Worm (Caenorhabditis elegans) whole organism, L3 larva: ENCODE measurements around the gene B0524.6.

Source experiments
- R02D3.7 ChIP-seq: fragments of 150-350 bp; optimal IDR thresholded peaks from 2 replicates; lab custom pipeline; 2014; ENCODE audit warnings: missing biosample characterization, missing genetic modification characterization
- ZK546.5 ChIP-seq: sonication (generic microtip); optimal IDR thresholded peaks from 2 replicates; lab custom pipeline; 2017; ENCODE audit warnings: missing biosample characterization, missing genetic modification characterization
- aly-2 ChIP-seq: fragments of 150-350 bp; optimal IDR thresholded peaks from 2 replicates; lab custom pipeline; 2014; ENCODE audit warnings: missing biosample characterization, missing genetic modification characterization
- ama-1 ChIP-seq: fragments of 150-350 bp; optimal IDR thresholded peaks from 2 replicates; lab custom pipeline; 2018
- ceh-16 ChIP-seq: sonication (generic microtip); optimal IDR thresholded peaks from 2 replicates; lab custom pipeline; 2017; ENCODE audit warnings: missing biosample characterization, missing genetic modification characterization
- ceh-28 ChIP-seq: fragments of 150-350 bp; optimal IDR thresholded peaks from 2 replicates; lab custom pipeline; 2014; ENCODE audit warnings: missing biosample characterization, missing genetic modification reagents, missing genetic modification characterization
- ceh-82 ChIP-seq: fragments of 150-350 bp; optimal IDR thresholded peaks from 2 replicates; lab custom pipeline; 2014; ENCODE audit warnings: missing biosample characterization, missing genetic modification characterization
- ceh-9 ChIP-seq: sonication (generic microtip); optimal IDR thresholded peaks from 2 replicates; lab custom pipeline; 2018; ENCODE audit warnings: missing biosample characterization, missing genetic modification characterization
- daf-12 ChIP-seq: fragments of 150-350 bp; optimal IDR thresholded peaks from 2 replicates; lab custom pipeline; 2014; ENCODE audit warnings: missing biosample characterization, missing genetic modification reagents, missing genetic modification characterization
- egl-27 ChIP-seq: sonication (generic microtip); optimal IDR thresholded peaks from 4 replicates; lab custom pipeline; 2017; ENCODE audit warnings: missing biosample characterization, missing genetic modification reagents, missing genetic modification characterization
- egl-5 ChIP-seq: fragments of 150-350 bp; optimal IDR thresholded peaks from 2 replicates; lab custom pipeline; 2017; ENCODE audit warnings: missing biosample characterization, missing genetic modification reagents, missing genetic modification characterization, inconsistent platforms
- elt-1 ChIP-seq: fragments of 150-350 bp; optimal IDR thresholded peaks from 2 replicates; lab custom pipeline; 2014; ENCODE audit warnings: missing biosample characterization, missing genetic modification characterization
- elt-2 ChIP-seq: sonication (generic microtip); optimal IDR thresholded peaks from 2 replicates; lab custom pipeline; 2016; ENCODE audit warnings: missing genetic modification reagents, mild to moderate bottlenecking, missing genetic modification characterization, missing compliant biosample characterization
- elt-3 ChIP-seq, 3 experiments: fragments of 150-350 bp in 1 of 3; sonication (generic microtip) in 2 of 3; optimal IDR thresholded peaks; 2 replicates in 2 of 3; 4 replicates in 1 of 3; lab custom pipeline; 2014 to 2017; ENCODE audit warnings: missing biosample characterization in 3 of 3, missing genetic modification characterization in 3 of 3
- eor-1 ChIP-seq, 2 experiments: fragments of 150-350 bp; optimal IDR thresholded peaks; 2 replicates each; lab custom pipeline; 2014 to 2018; ENCODE audit warnings: missing biosample characterization in 2 of 2, missing genetic modification characterization in 2 of 2
- fkh-10 ChIP-seq: sonication (generic microtip); optimal IDR thresholded peaks from 2 replicates; lab custom pipeline; 2017; ENCODE audit warnings: missing biosample characterization, missing genetic modification reagents, missing genetic modification characterization
- fkh-2 ChIP-seq: fragments of 150-350 bp; optimal IDR thresholded peaks from 2 replicates; lab custom pipeline; 2014; ENCODE audit warnings: missing biosample characterization, missing genetic modification reagents, missing genetic modification characterization
- fos-1 ChIP-seq: fragments of 150-350 bp; optimal IDR thresholded peaks from 2 replicates; lab custom pipeline; 2014; ENCODE audit warnings: missing biosample characterization, missing genetic modification characterization
- hmg-11 ChIP-seq: sonication (generic microtip); optimal IDR thresholded peaks from 2 replicates; lab custom pipeline; 2016; ENCODE audit warnings: missing genetic modification characterization, missing compliant biosample characterization
- jun-1 ChIP-seq: fragments of 150-350 bp; optimal IDR thresholded peaks from 2 replicates; lab custom pipeline; 2014; ENCODE audit warnings: missing biosample characterization, missing genetic modification reagents, missing genetic modification characterization
- lin-15B ChIP-seq: fragments of 150-350 bp; optimal IDR thresholded peaks from 2 replicates; lab custom pipeline; 2014; ENCODE audit warnings: missing biosample characterization, missing genetic modification characterization
- lin-39 ChIP-seq: fragments of 150-350 bp; optimal IDR thresholded peaks from 2 replicates; lab custom pipeline; 2018; ENCODE audit warnings: missing biosample characterization, missing genetic modification reagents, missing genetic modification characterization
- lsy-12 ChIP-seq: sonication (generic microtip); optimal IDR thresholded peaks from 2 replicates; lab custom pipeline; 2016; ENCODE audit warnings: mild to moderate bottlenecking, missing genetic modification characterization, missing compliant biosample characterization
- mdl-1 ChIP-seq: fragments of 150-350 bp; optimal IDR thresholded peaks from 2 replicates; lab custom pipeline; 2014; ENCODE audit warnings: missing biosample characterization, missing genetic modification characterization
- mml-1 ChIP-seq: fragments of 150-350 bp; sonication (generic microtip); optimal IDR thresholded peaks from 3 replicates; lab custom pipeline; 2014; ENCODE audit warnings: missing biosample characterization, missing genetic modification characterization
- nfya-1 ChIP-seq: sonication (generic microtip); optimal IDR thresholded peaks from 2 replicates; lab custom pipeline; 2017; ENCODE audit warnings: missing genetic modification characterization, mild to moderate bottlenecking, missing compliant biosample characterization, antibody characterized with exemption, moderate library complexity; ENCODE audit not compliant: insufficient read depth
- nhr-11 ChIP-seq: fragments of 150-350 bp; optimal IDR thresholded peaks from 2 replicates; lab custom pipeline; 2014; ENCODE audit warnings: missing biosample characterization, missing genetic modification characterization
- nhr-12 ChIP-seq: fragments of 150-350 bp; optimal IDR thresholded peaks from 2 replicates; lab custom pipeline; 2014; ENCODE audit warnings: missing biosample characterization, missing genetic modification characterization
- nhr-23 ChIP-seq: fragments of 150-350 bp; optimal IDR thresholded peaks from 2 replicates; lab custom pipeline; 2014; ENCODE audit warnings: missing biosample characterization, missing genetic modification reagents, missing genetic modification characterization
- nhr-237 ChIP-seq: fragments of 150-350 bp; optimal IDR thresholded peaks from 2 replicates; lab custom pipeline; 2014; ENCODE audit warnings: missing biosample characterization, missing genetic modification characterization
- nhr-25 ChIP-seq: sonication (generic microtip); optimal IDR thresholded peaks from 2 replicates; lab custom pipeline; 2017; ENCODE audit warnings: missing biosample characterization, missing genetic modification characterization
- nhr-28 ChIP-seq: fragments of 150-350 bp; optimal IDR thresholded peaks from 2 replicates; lab custom pipeline; 2014; ENCODE audit warnings: missing biosample characterization, missing genetic modification characterization
- nhr-43 ChIP-seq: sonication (generic microtip); optimal IDR thresholded peaks from 2 replicates; lab custom pipeline; 2016; ENCODE audit warnings: mild to moderate bottlenecking, missing genetic modification characterization, missing compliant biosample characterization; ENCODE audit not compliant: poor library complexity, severe bottlenecking
- nhr-67 ChIP-seq: fragments of 150-350 bp; optimal IDR thresholded peaks from 2 replicates; lab custom pipeline; 2014; ENCODE audit warnings: missing biosample characterization, missing genetic modification characterization
- nhr-76 ChIP-seq: fragments of 150-350 bp; sonication (generic microtip); optimal IDR thresholded peaks from 5 replicates; lab custom pipeline; 2014; ENCODE audit warnings: missing biosample characterization, missing genetic modification characterization
- nhr-77 ChIP-seq: fragments of 150-350 bp; optimal IDR thresholded peaks from 2 replicates; lab custom pipeline; 2014; ENCODE audit warnings: missing biosample characterization, missing genetic modification characterization
- pha-4 ChIP-seq: fragments of 150-350 bp; optimal IDR thresholded peaks from 2 replicates; lab custom pipeline; 2014; ENCODE audit warnings: missing biosample characterization, missing genetic modification reagents, missing genetic modification characterization
- pqm-1 ChIP-seq: fragments of 150-350 bp; optimal IDR thresholded peaks from 2 replicates; lab custom pipeline; 2017; ENCODE audit warnings: missing biosample characterization, missing genetic modification characterization, inconsistent platforms
- sea-2 ChIP-seq: fragments of 150-350 bp; sonication (generic microtip); optimal IDR thresholded peaks from 4 replicates; lab custom pipeline; 2014; ENCODE audit warnings: missing biosample characterization, missing genetic modification reagents, missing genetic modification characterization
- skn-1 ChIP-seq: fragments of 150-350 bp; optimal IDR thresholded peaks from 2 replicates; lab custom pipeline; 2014; ENCODE audit warnings: missing biosample characterization, missing genetic modification characterization
- snpc-4 ChIP-seq: fragments of 150-350 bp; optimal IDR thresholded peaks from 2 replicates; lab custom pipeline; 2014; ENCODE audit warnings: missing biosample characterization, missing genetic modification characterization
- tbx-2 ChIP-seq: sonication (generic microtip); optimal IDR thresholded peaks from 2 replicates; lab custom pipeline; 2016; ENCODE audit warnings: mild to moderate bottlenecking, missing genetic modification characterization, missing compliant biosample characterization
- unc-39 ChIP-seq: sonication (generic microtip); optimal IDR thresholded peaks from 4 replicates; lab custom pipeline; 2017; ENCODE audit warnings: missing biosample characterization, missing genetic modification characterization
- unc-62 ChIP-seq: fragments of 150-350 bp; sonication (generic microtip); optimal IDR thresholded peaks from 4 replicates; lab custom pipeline; 2014; ENCODE audit warnings: missing biosample characterization, missing genetic modification reagents, missing genetic modification characterization
- zag-1 ChIP-seq: fragments of 150-350 bp; optimal IDR thresholded peaks from 2 replicates; lab custom pipeline; 2014; ENCODE audit warnings: missing biosample characterization, missing genetic modification characterization
- ztf-11 ChIP-seq: fragments of 150-350 bp; optimal IDR thresholded peaks from 2 replicates; lab custom pipeline; 2014; ENCODE audit warnings: missing biosample characterization, missing genetic modification characterization
- ztf-4 ChIP-seq: fragments of 150-350 bp; optimal IDR thresholded peaks from 2 replicates; lab custom pipeline; 2014; ENCODE audit warnings: missing biosample characterization, missing genetic modification characterization

B0524.6 gene

DNA sequence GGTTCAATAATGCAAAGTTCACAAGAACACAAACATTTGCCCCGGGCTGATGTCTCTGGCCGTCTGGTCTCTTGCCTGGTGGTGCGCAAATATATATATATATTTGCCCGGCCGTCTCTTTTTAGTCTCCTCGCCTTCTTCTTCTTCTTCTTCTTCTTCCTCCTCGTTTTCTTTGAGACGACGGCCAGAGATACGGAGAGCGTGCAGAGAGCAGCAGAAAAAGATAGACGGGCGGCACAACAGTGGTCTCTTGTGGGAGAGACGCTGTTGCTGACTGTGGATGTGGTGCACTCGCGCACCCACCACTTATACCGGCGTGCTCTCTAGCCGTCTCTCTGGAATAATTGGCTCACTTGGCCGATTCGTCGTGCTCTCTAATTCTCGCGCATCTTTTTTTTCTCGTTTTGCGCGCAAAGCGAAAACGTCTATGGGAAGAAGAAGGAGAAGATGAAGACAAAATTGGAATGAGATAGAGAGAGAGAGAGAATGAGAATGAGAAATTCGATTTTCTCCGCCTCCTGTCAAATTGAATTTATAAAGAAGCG lies 15.8 kb upstream of the B0524.6 start:
- TF ChIP-seq sea-2 (GFP tag; lab: Kevin White, UChicago) (peak; percentile 11), nhr-25 (tag; lab: Kevin White, UChicago) (peak; percentile 88), unc-39 (no peak), pha-4 (tag; lab: Kevin White, UChicago) (peak; percentile 94), pqm-1 (tag; lab: Kevin White, UChicago) (peak; percentile 80), nhr-11 (tag; lab: Kevin White, UChicago) (peak; percentile 90), aly-2 (tag; lab: Kevin White, UChicago) (no peak), skn-1 (tag; lab: Kevin White, UChicago) (peak; percentile 71), elt-2 (peak; percentile 92), nhr-43 (tag; lab: Kevin White, UChicago) (peak; percentile 97), nhr-237 (tag; lab: Kevin White, UChicago) (no peak), nhr-28 (tag; lab: Kevin White, UChicago) (no peak), nfya-1 (tag; lab: Kevin White, UChicago) (peak; percentile 91), ztf-11 (tag; lab: Kevin White, UChicago) (no peak), ceh-82 (peak; percentile 52), fkh-2 (tag; lab: Kevin White, UChicago) (no peak), jun-1 (tag; lab: Kevin White, UChicago) (peak; percentile 96), snpc-4 (peak; percentile 73), ceh-28 (tag; lab: Kevin White, UChicago) (peak; percentile 91), unc-62 (GFP tag; lab: Kevin White, UChicago) (peak; percentile 39), elt-3 (tag; optimal IDR thresholded peaks at IDR 0.05; lab: Kevin White, UChicago) (peak; percentile 4 to 82 (median 31)), fos-1 (peak; percentile 54), zag-1 (tag; lab: Kevin White, UChicago) (peak; percentile 71), daf-12 (peak; percentile 25), lin-39 (tag; lab: Kevin White, UChicago) (peak; percentile 35), fkh-10 (peak; percentile 93), eor-1 (tag; optimal IDR thresholded peaks at IDR 0.05; lab: Kevin White, UChicago) (peak in 1 of 2 experiments; percentile 55), tbx-2 (tag; lab: Kevin White, UChicago) (peak; percentile 96), nhr-67 (tag; lab: Kevin White, UChicago) (no peak), nhr-12 (tag; lab: Kevin White, UChicago) (no peak), egl-27 (tag; lab: Kevin White, UChicago) (peak; percentile 86), elt-1 (tag; lab: Kevin White, UChicago) (peak; percentile 70), ama-1 (lab: Kevin White, UChicago) (peak; percentile 29), nhr-23 (tag; lab: Kevin White, UChicago) (peak; percentile 95), nhr-76 (tag; lab: Kevin White, UChicago) (no peak), hmg-11 (tag; lab: Kevin White, UChicago) (peak; percentile 94), mml-1 (tag; lab: Kevin White, UChicago) (no peak), ceh-16 (tag; lab: Kevin White, UChicago) (no peak), nhr-77 (tag; lab: Kevin White, UChicago) (peak; percentile 42), mdl-1 (peak; percentile 87), lin-15B (tag; lab: Kevin White, UChicago) (peak; percentile 63), ztf-4 (tag; lab: Kevin White, UChicago) (peak; percentile 36), egl-5 (tag; lab: Kevin White, UChicago) (peak; percentile 52), ceh-9 (tag; lab: Kevin White, UChicago) (no peak), R02D3.7 (peak; percentile 72), ZK546.5 (tag; lab: Kevin White, UChicago) (no peak), lsy-12 (tag; lab: Kevin White, UChicago) (peak; percentile 89)
